Fruit fly (Drosophila melanogaster): ENCODE measurements around the gene mub.

Gene mub

DNA sequence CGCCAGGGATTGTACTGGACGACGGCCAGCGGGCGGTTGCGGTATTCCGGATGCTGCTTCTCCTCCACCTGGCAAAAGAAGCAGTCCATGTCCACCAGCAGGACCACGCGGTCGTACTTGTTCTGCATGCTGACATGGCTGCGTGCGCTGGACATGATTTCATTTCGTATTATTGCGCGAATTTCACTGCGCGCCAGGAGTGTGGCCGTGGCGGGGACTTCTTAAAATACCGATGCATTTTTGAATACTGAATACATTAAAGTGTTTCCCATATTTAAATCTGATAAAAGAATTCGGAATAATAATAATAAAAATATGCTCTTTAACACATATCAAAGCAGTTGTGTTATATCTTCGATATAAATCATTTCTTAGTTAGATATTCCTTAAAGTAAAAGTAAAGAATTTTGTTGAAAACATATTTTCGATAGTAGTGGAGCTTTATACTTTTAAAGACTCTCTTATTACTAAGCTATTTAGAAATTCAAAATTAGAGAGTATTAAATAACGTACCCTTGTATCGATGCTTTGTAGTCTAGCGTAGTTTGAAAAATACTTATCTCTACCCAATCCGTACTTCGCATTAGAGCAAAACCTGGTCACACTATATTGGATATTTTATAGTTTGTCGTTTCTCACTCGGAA lies 97.1 kb downstream of the mub start, which contains the start of the genes PolH and CG14562 (continued):
- peak; percentile 40 for TF ChIP-seq CG15479 (GFP tag; optimal IDR thresholded peaks at IDR 0.05)
- TF ChIP-seq row (GFP tag; IDR thresholded peaks at IDR 0.05) = peak; percentile 60
- peak; percentile 11 for TF ChIP-seq MESR4 (GFP tag; optimal IDR thresholded peaks at IDR 0.05)
- TF ChIP-seq Lhr (GFP tag; optimal IDR thresholded peaks at IDR 0.05) = peak; percentile 10
- TF ChIP-seq CG9797 (GFP tag; optimal IDR thresholded peaks at IDR 0.05) = peak; percentile 74
- TF ChIP-seq fru (optimal IDR thresholded peaks at IDR 0.05) = no peak
- peak; percentile 54 for TF ChIP-seq CG12659 (GFP tag; optimal IDR thresholded peaks at IDR 0.05)

DNA sequence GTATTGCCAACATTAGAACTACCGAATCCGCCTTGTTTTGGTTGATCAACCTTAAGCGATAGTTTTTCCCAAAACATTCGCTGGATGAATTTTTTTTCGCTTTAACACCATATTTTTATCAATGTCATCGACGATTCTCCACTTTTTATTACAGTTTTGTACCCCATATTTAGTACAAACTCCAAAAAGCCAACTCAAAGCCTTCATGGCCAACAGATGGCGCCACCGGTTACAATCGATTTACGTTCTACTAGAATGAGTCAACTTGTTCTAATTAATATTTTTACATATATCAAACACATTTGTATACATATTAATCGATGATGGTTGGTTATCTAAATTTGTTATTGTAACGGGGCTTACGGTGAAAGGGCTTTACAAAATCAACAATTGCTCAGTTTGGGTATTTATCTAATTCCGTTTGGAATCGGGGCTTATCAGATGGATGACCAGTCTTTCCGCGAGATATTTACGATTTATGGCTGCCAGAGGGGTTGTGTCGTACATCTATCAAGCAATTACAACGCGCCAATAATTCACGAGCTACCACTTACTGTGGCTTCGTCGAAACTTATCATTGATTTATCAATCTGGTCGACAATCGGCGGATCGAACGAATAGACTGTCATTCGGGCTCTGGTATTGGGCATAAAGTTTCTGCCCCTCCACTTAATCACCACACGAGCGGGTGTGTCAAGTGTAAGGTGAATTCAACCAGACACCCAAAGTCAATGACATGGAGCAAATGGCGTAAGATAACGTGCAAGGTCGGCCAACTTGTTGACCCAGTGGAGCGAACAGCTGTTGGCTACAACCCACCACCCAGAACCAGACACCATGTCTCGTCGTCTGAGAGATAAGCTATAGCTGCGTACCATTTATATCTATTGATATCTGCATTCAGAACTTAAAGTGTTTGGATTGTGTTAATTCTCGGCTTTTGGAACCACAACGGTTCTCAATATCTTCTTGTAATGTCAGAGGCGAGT lies 108.7 kb downstream of the mub start:
- TF ChIP-seq pita (GFP tag; optimal IDR thresholded peaks at IDR 0.05) (peak; percentile 30), Med (GFP tag) (peak; percentile 46), shn (GFP tag; optimal IDR thresholded peaks at IDR 0.05) (no peak), gfzf (GFP tag; optimal IDR thresholded peaks at IDR 0.05) (peak; percentile 26), CG4328 (GFP tag; optimal IDR thresholded peaks at IDR 0.05) (no peak), grn (GFP tag; optimal IDR thresholded peaks at IDR 0.05) (peak; percentile 82), Lim3 (GFP tag; IDR thresholded peaks at IDR 0.05) (no peak), CG17385 (GFP tag; optimal IDR thresholded peaks at IDR 0.05) (no peak), CG34376 (GFP tag; optimal IDR thresholded peaks at IDR 0.05) (peak; percentile 65), CG13296 (GFP tag; optimal IDR thresholded peaks at IDR 0.05) (peak; percentile 15), CG14014 (GFP tag; IDR thresholded peaks at IDR 0.05) (0 out of 2 replicates have a peak, but pooled peaks have one; percentile 7), unc-4 (GFP tag; IDR thresholded peaks at IDR 0.05; ENCODE audit: partially characterized antibody) (peak; percentile 40; the same call in 1 of the 2 replicates), CG7786 (GFP tag; optimal IDR thresholded peaks at IDR 0.05) (no peak), exex (tag; optimal IDR thresholded peaks at IDR 0.05) (peak; percentile 71), maf-S (GFP tag; optimal IDR thresholded peaks at IDR 0.05) (no peak), CTCF (GFP tag; optimal IDR thresholded peaks at IDR 0.05) (peak; percentile 91), odd (GFP tag; optimal IDR thresholded peaks at IDR 0.05) (no peak), Hr78 (GFP tag; optimal IDR thresholded peaks at IDR 0.05) (peak in 1 of 2 experiments; percentile 60), CG13894 (tag; optimal IDR thresholded peaks at IDR 0.05) (peak; percentile 73), Scr (GFP tag; IDR thresholded peaks at IDR 0.05; ENCODE audit: partially characterized antibody) (peak; percentile 29; the same call in 1 of the 2 replicates), Hey (tag; optimal IDR thresholded peaks at IDR 0.05) (peak; percentile 91), dati (GFP tag; IDR thresholded peaks at IDR 0.05) (no peak), repo (GFP tag; optimal IDR thresholded peaks at IDR 0.05) (no peak), CG4617 (GFP tag; optimal IDR thresholded peaks at IDR 0.05; ENCODE audit: borderline replicate concordance) (no peak), CG10543 (GFP tag; optimal IDR thresholded peaks at IDR 0.05) (peak; percentile 29), CG2199 (GFP tag; IDR thresholded peaks at IDR 0.05) (peak; percentile 85), lov (optimal IDR thresholded peaks at IDR 0.05) (no peak), lov (GFP tag; IDR thresholded peaks at IDR 0.05) (0 out of 3 replicates have a peak, but pooled peaks have one; percentile 30), BEAF-32 (GFP tag; optimal IDR thresholded peaks at IDR 0.05) (peak; percentile 30), dmrt11E (tag; optimal IDR thresholded peaks at IDR 0.05) (no peak), CG9437 (GFP tag; optimal IDR thresholded peaks at IDR 0.05) (no peak), Dll (GFP tag; IDR thresholded peaks at IDR 0.05; ENCODE audit: partially characterized antibody) (peak; percentile 60), CG42726 (GFP tag; IDR thresholded peaks at IDR 0.05; ENCODE audit: partially characterized antibody) (0 out of 2 replicates have a peak, but pooled peaks have one; percentile 31), Dip2 (GFP tag; IDR thresholded peaks at IDR 0.05) (peak; percentile 82), CG13287 (GFP tag; IDR thresholded peaks at IDR 0.05; ENCODE audit: partially characterized antibody) (peak; percentile 33; the same call in 1 of the 2 replicates), ewg (GFP tag; optimal IDR thresholded peaks at IDR 0.05) (no peak), inv (GFP tag; IDR thresholded peaks at IDR 0.05; ENCODE audit: partially characterized antibody) (no peak), stwl (tag; optimal IDR thresholded peaks at IDR 0.05) (peak; percentile 49)

All from whole organism, embryonic.